Worm (Caenorhabditis elegans): ENCODE results near the gene msrp-6.
"Not testable (repeated sequence)": the region's sequence is repeated elsewhere in the genome, so short reads cannot be mapped to it uniquely, and the experiment has no call there.

ce11 chrII:2622936-2623452 lies 3.7 kb downstream of the msrp-6 start, which contains the start of gene D2062.4:
- not testable (repeated sequence) for TF ChIP-seq hmbx-1, hnd-1, F13C5.2 (tag; optimal IDR thresholded peaks at IDR 0.05)
